Worm (Caenorhabditis elegans): ENCODE results near the gene aagr-2.

aagr-2 gene

ce11 chrII:4945695-4946094 lies 20.6 kb upstream of the aagr-2 start, which contains the start of the genes gldi-11 and ZK546.2:
gldi-11 (minus strand) TSS chrII:4945789.
ZK546.2 (plus strand) TSS chrII:4946027.
- TF ChIP-seq skn-1 (tag; optimal IDR thresholded peaks at IDR 0.05) (no peak), lsy-2 (tag; optimal IDR thresholded peaks at IDR 0.05) (peak in 1 of 2 experiments; percentile 29), unc-55 (GFP tag; optimal IDR thresholded peaks at IDR 0.05) (peak; percentile 27), ama-1 (optimal IDR thresholded peaks at IDR 0.05) (peak; percentile 49), C34F6.9 (tag; optimal IDR thresholded peaks at IDR 0.05) (peak; percentile 39), alr-1 (tag; optimal IDR thresholded peaks at IDR 0.05) (no peak)

- no peak for TF ChIP-seq mdl-1 (tag; optimal IDR thresholded peaks at IDR 0.05)
- TF ChIP-seq lin-39 (tag; optimal IDR thresholded peaks at IDR 0.05) = no peak
- no peak for TF ChIP-seq snpc-4 (tag; optimal IDR thresholded peaks at IDR 0.05)
- no peak for TF ChIP-seq nhr-21 (tag; optimal IDR thresholded peaks at IDR 0.05)
- no peak for TF ChIP-seq fos-1 (tag; optimal IDR thresholded peaks at IDR 0.05)
- TF ChIP-seq blmp-1 (tag; optimal IDR thresholded peaks at IDR 0.05; ENCODE audit: insufficient read depth) = no peak
- no peak for TF ChIP-seq nhr-129 (tag; optimal IDR thresholded peaks at IDR 0.05)
Measured at ce11 chrII:4943849-4944248, 18.8 kb upstream of the aagr-2 start, which contains the start of gene mdt-4. mdt-4 (minus strand) TSS chrII:4943949.

- TF ChIP-seq F13H6.1 (tag; optimal IDR thresholded peaks at IDR 0.05) (no peak), nhr-10 (tag; optimal IDR thresholded peaks at IDR 0.05) (no peak), sma-9 (GFP tag; optimal IDR thresholded peaks at IDR 0.05) (peak; percentile 40), sma-9 (tag; optimal IDR thresholded peaks at IDR 0.05) (no peak), gmeb-1 (tag; optimal IDR thresholded peaks at IDR 0.05) (peak; percentile 7), nhr-237 (tag; optimal IDR thresholded peaks at IDR 0.05) (no peak), crh-2 (tag; optimal IDR thresholded peaks at IDR 0.05) (peak; percentile 19), lin-39 (tag; optimal IDR thresholded peaks at IDR 0.05) (no peak), R02D3.7 (tag; optimal IDR thresholded peaks at IDR 0.05) (no peak), ZK546.5 (tag; optimal IDR thresholded peaks at IDR 0.05) (no peak), nhr-77 (tag; optimal IDR thresholded peaks at IDR 0.05) (no peak), elt-3 (tag; optimal IDR thresholded peaks at IDR 0.05) (no peak), lin-13 (GFP tag; optimal IDR thresholded peaks at IDR 0.05) (no peak), sem-4 (tag; optimal IDR thresholded peaks at IDR 0.05) (no peak), nhr-23 (tag; optimal IDR thresholded peaks at IDR 0.05) (no peak), fos-1 (tag; optimal IDR thresholded peaks at IDR 0.05) (peak; percentile 75), ztf-11 (tag; optimal IDR thresholded peaks at IDR 0.05) (no peak), nhr-6 (tag; optimal IDR thresholded peaks at IDR 0.05) (no peak), Y55F3AM.14 (GFP tag; optimal IDR thresholded peaks at IDR 0.05) (no peak), lin-11 (tag; optimal IDR thresholded peaks at IDR 0.05) (no peak), ama-1 (optimal IDR thresholded peaks at IDR 0.05) (no peak), zag-1 (tag; optimal IDR thresholded peaks at IDR 0.05) (no peak), ceh-82 (tag; optimal IDR thresholded peaks at IDR 0.05) (no peak), ztf-4 (tag; optimal IDR thresholded peaks at IDR 0.05) (no peak), nhr-129 (tag; optimal IDR thresholded peaks at IDR 0.05) (no peak)
Measured at ce11 chrII:4942829-4943228, 17.8 kb upstream of the aagr-2 start.

ce11 chrII:4942397-4942796 lies 17.3 kb upstream of the aagr-2 start:
- TF ChIP-seq alr-1 (tag; optimal IDR thresholded peaks at IDR 0.05) (no peak), elt-3 (tag; optimal IDR thresholded peaks at IDR 0.05) (no peak), peb-1 (tag; optimal IDR thresholded peaks at IDR 0.05) (no peak), nhr-23 (tag; optimal IDR thresholded peaks at IDR 0.05) (no peak), ztf-11 (tag; optimal IDR thresholded peaks at IDR 0.05) (no peak), lin-13 (GFP tag; optimal IDR thresholded peaks at IDR 0.05) (no peak), sem-4 (tag; optimal IDR thresholded peaks at IDR 0.05) (no peak), mab-5 (tag; optimal IDR thresholded peaks at IDR 0.05) (no peak), C34F6.9 (tag; optimal IDR thresholded peaks at IDR 0.05) (peak; percentile 27), nhr-25 (tag; optimal IDR thresholded peaks at IDR 0.05) (no peak), zag-1 (tag; optimal IDR thresholded peaks at IDR 0.05) (no peak), unc-62 (GFP tag; optimal IDR thresholded peaks at IDR 0.05) (no peak), dmd-4 (tag; optimal IDR thresholded peaks at IDR 0.05) (no peak), F13H6.1 (tag; optimal IDR thresholded peaks at IDR 0.05) (peak; percentile 27), lsy-2 (tag; optimal IDR thresholded peaks at IDR 0.05) (peak in 1 of 2 experiments; percentile 13), ztf-1 (GFP tag; conservative IDR thresholded peaks at IDR 0.05) (no peak), lin-11 (tag; optimal IDR thresholded peaks at IDR 0.05) (peak; percentile 27), mdl-1 (tag; optimal IDR thresholded peaks at IDR 0.05) (no peak), ZK546.5 (tag; optimal IDR thresholded peaks at IDR 0.05) (no peak), ztf-4 (tag; optimal IDR thresholded peaks at IDR 0.05) (no peak), unc-39 (tag; optimal IDR thresholded peaks at IDR 0.05) (no peak), ama-1 (optimal IDR thresholded peaks at IDR 0.05) (peak; percentile 31), blmp-1 (tag; optimal IDR thresholded peaks at IDR 0.05; ENCODE audit: insufficient read depth) (no peak), nhr-129 (tag; optimal IDR thresholded peaks at IDR 0.05) (peak; percentile 72), sma-3 (GFP tag; optimal IDR thresholded peaks at IDR 0.05) (peak; percentile 52), skn-1 (tag; optimal IDR thresholded peaks at IDR 0.05) (no peak), fos-1 (tag; optimal IDR thresholded peaks at IDR 0.05) (peak; percentile 6), nhr-6 (tag; optimal IDR thresholded peaks at IDR 0.05) (no peak), Y55F3AM.14 (GFP tag; optimal IDR thresholded peaks at IDR 0.05) (peak; percentile 19), crh-2 (tag; optimal IDR thresholded peaks at IDR 0.05) (no peak), mbf-1 (tag; optimal IDR thresholded peaks at IDR 0.05) (no peak), snpc-4 (tag; optimal IDR thresholded peaks at IDR 0.05) (no peak), elt-1 (tag; optimal IDR thresholded peaks at IDR 0.05) (no peak), nhr-11 (tag; optimal IDR thresholded peaks at IDR 0.05) (no peak), unc-55 (GFP tag; optimal IDR thresholded peaks at IDR 0.05) (peak; percentile 7), ceh-16 (tag; optimal IDR thresholded peaks at IDR 0.05) (no peak)
